Worm (Caenorhabditis elegans) whole organism, late embryonic: ENCODE data around the gene mct-4.

Experiments used
- npax-4 ChIP-seq: sonication (generic microtip); optimal IDR thresholded peaks from 2 replicates; lab custom pipeline; 2016; ENCODE audit warnings: missing genetic modification characterization, missing compliant biosample characterization
- pqm-1 ChIP-seq: sonication (generic microtip); optimal IDR thresholded peaks from 2 replicates; lab custom pipeline; 2016; ENCODE audit warnings: missing genetic modification characterization, missing compliant biosample characterization
- syd-9 ChIP-seq: sonication (generic microtip); optimal IDR thresholded peaks from 2 replicates; lab custom pipeline; 2016; ENCODE audit warnings: mild to moderate bottlenecking, missing genetic modification characterization, moderate library complexity, missing compliant biosample characterization
- ttx-3 ChIP-seq: sonication (generic microtip); optimal IDR thresholded peaks from 2 replicates; lab custom pipeline; 2016; ENCODE audit warnings: missing genetic modification reagents, missing genetic modification characterization, missing compliant biosample characterization
- unc-42 ChIP-seq: sonication (generic microtip); optimal IDR thresholded peaks from 2 replicates; lab custom pipeline; 2016; ENCODE audit warnings: missing genotype, missing genetic modification characterization, missing compliant biosample characterization
- unc-86 ChIP-seq: sonication (generic microtip); optimal IDR thresholded peaks from 2 replicates; lab custom pipeline; 2016; ENCODE audit warnings: missing genetic modification characterization, missing compliant biosample characterization

DNA sequence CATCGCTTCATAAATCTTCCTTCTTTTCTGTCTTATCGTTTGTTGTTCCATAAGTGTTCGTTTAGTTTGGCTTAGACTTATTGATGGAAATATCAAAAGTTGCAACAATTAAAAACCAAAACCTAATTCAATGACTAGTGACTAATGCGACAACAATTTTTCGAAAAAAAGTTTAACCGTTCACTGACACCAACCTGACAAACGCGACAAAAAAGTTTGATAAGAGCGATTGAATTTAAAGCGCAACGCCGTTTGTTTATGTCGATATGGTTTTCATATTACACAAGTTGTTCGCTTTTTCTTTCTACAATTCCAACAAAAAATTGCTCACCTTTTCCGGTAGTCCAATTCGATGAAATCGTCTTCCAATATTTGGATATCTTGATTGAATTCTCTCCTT is 49.5 kb upstream of the mct-4 start:
- no peak for TF ChIP-seq ttx-3 (tag; lab: Kevin White, UChicago)
- no peak for TF ChIP-seq npax-4 (tag; lab: Kevin White, UChicago)
- TF ChIP-seq unc-86 (tag; lab: Kevin White, UChicago), result no peak
- no peak for TF ChIP-seq syd-9 (tag; lab: Kevin White, UChicago)
- no peak for TF ChIP-seq unc-42
- TF ChIP-seq pqm-1 (tag; lab: Kevin White, UChicago), result no peak
